Worm (Caenorhabditis elegans) whole organism, L1 larva: ENCODE results near the gene twk-32.

ENCODE experiments used
- C16A3.4 ChIP-seq: fragments of 150-350 bp; optimal IDR thresholded peaks from 2 replicates; lab custom pipeline; 2014; ENCODE audit warnings: missing biosample characterization, missing genetic modification characterization
- F16B12.6 ChIP-seq: fragments of 150-350 bp; optimal IDR thresholded peaks from 2 replicates; lab custom pipeline; 2014; ENCODE audit warnings: missing biosample characterization, missing genetic modification characterization
- jun-1 ChIP-seq: fragments of 150-350 bp; optimal IDR thresholded peaks from 2 replicates; lab custom pipeline; 2014; ENCODE audit warnings: missing biosample characterization, missing genetic modification reagents, missing genetic modification characterization
- pqm-1 ChIP-seq: sonication (generic microtip); optimal IDR thresholded peaks from 3 replicates; lab custom pipeline; 2017; ENCODE audit warnings: missing biosample characterization, missing genetic modification characterization
- unc-62 ChIP-seq: fragments of 150-350 bp; optimal IDR thresholded peaks from 2 replicates; lab custom pipeline; 2014; ENCODE audit warnings: missing biosample characterization, missing genetic modification reagents, missing genetic modification characterization

ce11 chrV:13790557-13790956 lies 5.9 kb upstream of the twk-32 start:
- TF ChIP-seq jun-1 (tag; lab: Kevin White, UChicago): no peak
- TF ChIP-seq pqm-1 (tag; lab: Kevin White, UChicago): no peak
- TF ChIP-seq unc-62 (GFP tag; lab: Kevin White, UChicago): no peak
- TF ChIP-seq C16A3.4: no peak
- TF ChIP-seq F16B12.6 (tag; lab: Kevin White, UChicago): no peak
